Fruit fly (Drosophila melanogaster) whole organism, embryonic: Measurements from ENCODE around the gene MSBP.

Experiments
- Adf1 ChIP-seq: fragments of 200-800 bp; sonication (Bioruptor generic); IDR thresholded peaks from 2 replicates; pipeline ENCODE4 v1.3.6; 2022; ENCODE audit warnings: missing biosample characterization, missing genetic modification characterization
- CG10267 ChIP-seq: fragments of 200-800 bp; sonication (Bioruptor generic); optimal IDR thresholded peaks from 2 replicates; lab custom pipeline; 2018; ENCODE audit warnings: missing biosample characterization, mild to moderate bottlenecking, missing genetic modification characterization, moderate library complexity
- CG11696 ChIP-seq: fragments of 200-800 bp; sonication (Bioruptor generic); IDR thresholded peaks from 2 replicates; pipeline ENCODE4 v1.3.6; 2022; ENCODE audit warnings: missing biosample characterization, missing genetic modification characterization
- CG15514 ChIP-seq: fragments of 200-800 bp; sonication (Bioruptor generic); optimal IDR thresholded peaks from 3 replicates; lab custom pipeline; 2017; ENCODE audit warnings: missing biosample characterization, missing genetic modification characterization, mild to moderate bottlenecking, moderate library complexity, missing genetic modification reagents
- CG1602 ChIP-seq: fragments of 200-800 bp; sonication (Bioruptor generic); optimal IDR thresholded peaks from 3 replicates; lab custom pipeline; 2016; ENCODE audit warnings: missing biosample characterization, missing genetic modification characterization
- CG2678 ChIP-seq: fragments of 200-800 bp; sonication (Bioruptor generic); optimal IDR thresholded peaks from 3 replicates; lab custom pipeline; 2019; ENCODE audit warnings: missing biosample characterization, mild to moderate bottlenecking, missing genetic modification characterization, moderate library complexity
- CG34376 ChIP-seq: fragments of 200-800 bp; sonication (Bioruptor generic); optimal IDR thresholded peaks from 2 replicates; lab custom pipeline; 2018; ENCODE audit warnings: missing biosample characterization, mild to moderate bottlenecking, missing genetic modification characterization
- CG3838 ChIP-seq: fragments of 200-800 bp; sonication (Bioruptor generic); optimal IDR thresholded peaks from 3 replicates; lab custom pipeline; 2016; ENCODE audit warnings: missing biosample characterization, missing genetic modification characterization
- CG4617 ChIP-seq: fragments of 200-800 bp; sonication (Bioruptor generic); optimal IDR thresholded peaks from 3 replicates; lab custom pipeline; 2016; ENCODE audit warnings: missing biosample characterization, missing genetic modification characterization, borderline replicate concordance
- CG6272 ChIP-seq: fragments of 200-800 bp; sonication (Bioruptor generic); IDR thresholded peaks from 2 replicates; pipeline ENCODE4 v1.3.6; 2022; ENCODE audit warnings: missing biosample characterization, missing genetic modification characterization
- CG6654 ChIP-seq: fragments of 200-800 bp; sonication (Bioruptor generic); optimal IDR thresholded peaks from 2 replicates; lab custom pipeline; 2017; ENCODE audit warnings: missing biosample characterization, mild to moderate bottlenecking, missing genetic modification characterization
- CG6689 ChIP-seq: fragments of 200-800 bp; sonication (Bioruptor generic); IDR thresholded peaks from 2 replicates; pipeline ENCODE4 v1.3.6; 2022; ENCODE audit warnings: missing biosample characterization, missing genetic modification characterization
- CG8290 ChIP-seq, 3 experiments: fragments of 200-800 bp; sonication (Bioruptor generic); optimal IDR thresholded peaks; 2 replicates each; lab custom pipeline; 2016 to 2019; ENCODE audit warnings: missing biosample characterization in 3 of 3, missing genetic modification characterization in 3 of 3, mild to moderate bottlenecking in 2 of 3, moderate library complexity in 1 of 3
- CG9437 ChIP-seq: fragments of 200-800 bp; sonication (Bioruptor generic); optimal IDR thresholded peaks from 2 replicates; lab custom pipeline; 2018; ENCODE audit warnings: missing biosample characterization, mild to moderate bottlenecking, missing genetic modification characterization
- CG9727 ChIP-seq: fragments of 200-800 bp; sonication (Bioruptor generic); optimal IDR thresholded peaks from 3 replicates; lab custom pipeline; 2017; ENCODE audit warnings: missing biosample characterization, mild to moderate bottlenecking, missing genetic modification characterization
- CG9797 ChIP-seq: fragments of 200-800 bp; sonication (Bioruptor generic); optimal IDR thresholded peaks from 3 replicates; lab custom pipeline; 2018; ENCODE audit warnings: missing biosample characterization, mild to moderate bottlenecking, missing genetic modification characterization
- CrebB ChIP-seq: fragments of 200-800 bp; sonication (Bioruptor generic); optimal IDR thresholded peaks from 3 replicates; lab custom pipeline; 2018; ENCODE audit warnings: missing biosample characterization, mild to moderate bottlenecking, missing genetic modification characterization
- Dbx ChIP-seq: fragments of 200-800 bp; sonication (Bioruptor generic); IDR thresholded peaks from 3 replicates; pipeline ENCODE4 v1.3.6; 2022; ENCODE audit warnings: missing biosample characterization, missing genetic modification characterization
- Dip3 ChIP-seq: fragments of 200-800 bp; sonication (Bioruptor generic); optimal IDR thresholded peaks from 3 replicates; lab custom pipeline; 2016; ENCODE audit warnings: missing biosample characterization, missing genetic modification characterization
- Eip74EF ChIP-seq, 2 experiments: fragments of 200-800 bp in 1 of 2; fragments of >200 bp in 1 of 2; sonication (Bioruptor generic) in 1 of 2; optimal IDR thresholded peaks; 2 replicates each; lab custom pipeline; 2017 to 2019; ENCODE audit warnings: missing biosample characterization in 2 of 2, missing genetic modification characterization in 2 of 2, mild to moderate bottlenecking in 1 of 2, moderate library complexity in 1 of 2
- Fer3 ChIP-seq: fragments of 200-800 bp; sonication (Bioruptor generic); optimal IDR thresholded peaks from 2 replicates; lab custom pipeline; 2018; ENCODE audit warnings: missing biosample characterization, mild to moderate bottlenecking, missing genetic modification characterization, moderate library complexity
- HmgD ChIP-seq: fragments of 200-800 bp; sonication (Bioruptor generic); optimal IDR thresholded peaks from 3 replicates; lab custom pipeline; 2016; ENCODE audit warnings: missing biosample characterization, missing genetic modification characterization
- Hr78 ChIP-seq, 2 experiments: fragments of 200-800 bp in 1 of 2; fragments of >200 bp in 1 of 2; sonication (Bioruptor generic) in 1 of 2; optimal IDR thresholded peaks; 2 replicates each; lab custom pipeline; 2017 to 2019; ENCODE audit warnings: missing biosample characterization in 2 of 2, missing genetic modification characterization in 2 of 2, mild to moderate bottlenecking in 1 of 2, moderate library complexity in 1 of 2
- Jarid2 ChIP-seq: fragments of 200-800 bp; sonication (Bioruptor generic); optimal IDR thresholded peaks from 3 replicates; lab custom pipeline; 2017; ENCODE audit warnings: mild to moderate bottlenecking, missing biosample characterization, missing genetic modification reagents, missing genetic modification characterization
- NC2α ChIP-seq: fragments of 200-800 bp; sonication (Bioruptor generic); optimal IDR thresholded peaks from 2 replicates; lab custom pipeline; 2016; ENCODE audit warnings: missing biosample characterization, missing genetic modification characterization
- Nf-YB ChIP-seq: fragments of 200-800 bp; sonication (Bioruptor generic); optimal IDR thresholded peaks from 3 replicates; lab custom pipeline; 2019; ENCODE audit warnings: missing biosample characterization, mild to moderate bottlenecking, missing genetic modification characterization, moderate library complexity
- Scr ChIP-seq: fragments of 200-800 bp; sonication (Bioruptor generic); IDR thresholded peaks from 2 replicates; pipeline ENCODE4 v1.3.6; 2022; ENCODE audit warnings: missing biosample characterization, missing genetic modification characterization; ENCODE audit not compliant: partially characterized antibody
- Sin3A ChIP-seq: fragments of >200 bp; optimal IDR thresholded peaks from 2 replicates; lab custom pipeline; 2018
- Usf ChIP-seq: fragments of 200-800 bp; sonication (Bioruptor generic); optimal IDR thresholded peaks from 2 replicates; lab custom pipeline; 2017; ENCODE audit warnings: missing genotype, missing biosample characterization, missing genetic modification characterization
- abd-A ChIP-seq: fragments of 200-800 bp; sonication (Bioruptor generic); optimal IDR thresholded peaks from 3 replicates; lab custom pipeline; 2019; ENCODE audit warnings: missing biosample characterization, mild to moderate bottlenecking, missing genetic modification characterization, moderate library complexity
- aop ChIP-seq: fragments of 200-800 bp; sonication (Bioruptor generic); IDR thresholded peaks from 2 replicates; pipeline ENCODE4 v1.3.6; 2022; ENCODE audit warnings: missing biosample characterization, missing genetic modification characterization
- bowl ChIP-seq: fragments of 200-800 bp; sonication (Bioruptor generic); IDR thresholded peaks from 2 replicates; pipeline ENCODE4 v1.3.6; 2022; ENCODE audit warnings: missing biosample characterization, missing genetic modification characterization
- dm ChIP-seq: fragments of 200-800 bp; sonication (Bioruptor generic); optimal IDR thresholded peaks from 3 replicates; lab custom pipeline; 2016; ENCODE audit warnings: missing biosample characterization, missing genetic modification characterization
- dpn ChIP-seq, 2 experiments: fragments of 200-800 bp; sonication (Bioruptor generic); optimal IDR thresholded peaks; 3 replicates each; lab custom pipeline; 2016; ENCODE audit warnings: missing biosample characterization in 2 of 2, missing genetic modification characterization in 2 of 2
- ems ChIP-seq: fragments of 200-800 bp; sonication (Bioruptor generic); optimal IDR thresholded peaks from 3 replicates; lab custom pipeline; 2016; ENCODE audit warnings: missing biosample characterization, missing genetic modification characterization
- exex ChIP-seq: fragments of 200-800 bp; sonication (Bioruptor generic); optimal IDR thresholded peaks from 4 replicates; lab custom pipeline; 2018; ENCODE audit warnings: missing biosample characterization, mild to moderate bottlenecking, missing genetic modification characterization, moderate library complexity
- klu ChIP-seq: fragments of 200-800 bp; sonication (Bioruptor generic); IDR thresholded peaks from 2 replicates; pipeline ENCODE4 v1.3.6; 2022; ENCODE audit warnings: missing biosample characterization, missing genetic modification characterization
- mirr ChIP-seq: fragments of 200-800 bp; sonication (Bioruptor generic); optimal IDR thresholded peaks from 3 replicates; lab custom pipeline; 2018; ENCODE audit warnings: missing biosample characterization, mild to moderate bottlenecking, missing genetic modification characterization
- nerfin-2 ChIP-seq: fragments of 200-800 bp; sonication (Bioruptor generic); IDR thresholded peaks from 2 replicates; pipeline ENCODE4 v1.3.6; 2022; ENCODE audit warnings: missing biosample characterization, missing genetic modification characterization; ENCODE audit not compliant: partially characterized antibody
- nmo ChIP-seq: fragments of 200-800 bp; sonication (Bioruptor generic); optimal IDR thresholded peaks from 2 replicates; lab custom pipeline; 2018; ENCODE audit warnings: missing biosample characterization, mild to moderate bottlenecking, missing genetic modification characterization, moderate library complexity
- row ChIP-seq: fragments of 200-800 bp; sonication (Bioruptor generic); IDR thresholded peaks from 3 replicates; pipeline ENCODE4 v1.3.6; 2022; ENCODE audit warnings: missing biosample characterization, missing genetic modification characterization
- schlank ChIP-seq: fragments of 200-800 bp; sonication (Bioruptor generic); optimal IDR thresholded peaks from 2 replicates; lab custom pipeline; 2018; ENCODE audit warnings: missing biosample characterization, mild to moderate bottlenecking, missing genetic modification characterization
- scrt ChIP-seq: fragments of 200-800 bp; sonication (Bioruptor generic); optimal IDR thresholded peaks from 2 replicates; lab custom pipeline; 2018; ENCODE audit warnings: missing biosample characterization, mild to moderate bottlenecking, missing genetic modification characterization, moderate library complexity
- stwl ChIP-seq: fragments of 200-800 bp; sonication (Bioruptor generic); optimal IDR thresholded peaks from 3 replicates; lab custom pipeline; 2018; ENCODE audit warnings: missing biosample characterization, mild to moderate bottlenecking, missing genetic modification characterization, moderate library complexity
- trh ChIP-seq: fragments of 200-800 bp; sonication (Bioruptor generic); optimal IDR thresholded peaks from 2 replicates; lab custom pipeline; 2016; ENCODE audit warnings: missing biosample characterization, missing genetic modification characterization
- unc-4 ChIP-seq: fragments of 200-800 bp; sonication (Bioruptor generic); IDR thresholded peaks from 2 replicates; pipeline ENCODE4 v1.3.6; 2022; ENCODE audit warnings: missing biosample characterization, missing genetic modification characterization; ENCODE audit not compliant: partially characterized antibody
- vfl ChIP-seq: fragments of 200-800 bp; sonication (Bioruptor generic); optimal IDR thresholded peaks from 2 replicates; lab custom pipeline; 2016; ENCODE audit warnings: missing biosample characterization, missing genetic modification characterization

MSBP gene

dm6 chrX:15891606-15892345 lies 1.9 kb upstream of the MSBP start, which contains the start of gene shi (continued):
- TF ChIP-seq CG4617 (GFP tag; lab: Kevin White, UChicago) (peak; percentile 3), Fer3 (peak; percentile 9), row (peak; percentile 67), CG6654 (GFP tag; lab: Kevin White, UChicago) (no peak), Sin3A (lab: Kevin White, UChicago) (peak; percentile 52), dm (GFP tag; lab: Kevin White, UChicago) (peak; percentile 26), CG34376 (GFP tag; lab: Kevin White, UChicago) (peak; percentile 80), CG8290 (GFP tag; optimal IDR thresholded peaks at IDR 0.05; lab: Kevin White, UChicago) (peak; percentile 48), CG8290 (tag; optimal IDR thresholded peaks at IDR 0.05; lab: Kevin White, UChicago) (peak in 1 of 2 experiments; percentile 75), dpn (GFP tag; optimal IDR thresholded peaks at IDR 0.05; lab: Kevin White, UChicago) (peak; percentile 23 to 35), stwl (tag; lab: Kevin White, UChicago) (peak; percentile 89), CG10267 (peak; percentile 70), scrt (GFP tag; lab: Kevin White, UChicago) (peak; percentile 13), bowl (GFP tag; lab: Robert Waterston, UW) (no peak), Hr78 (GFP tag; optimal IDR thresholded peaks at IDR 0.05; lab: Kevin White, UChicago) (peak in 1 of 2 experiments; percentile 100), Dbx (GFP tag; lab: Robert Waterston, UW) (peak; percentile 61; the same call in 2 of the 3 replicates), NC2α (GFP tag; lab: Kevin White, UChicago) (no peak)
- TF ChIP-seq, all 482 proteins: peak for 137

- TF ChIP-seq CG6689 (GFP tag; lab: Robert Waterston, UW), result no peak
- no peak for TF ChIP-seq aop (GFP tag; lab: Robert Waterston, UW)
- no peak for TF ChIP-seq CrebB (tag; lab: Kevin White, UChicago)
- TF ChIP-seq trh (GFP tag; lab: Kevin White, UChicago), result no peak
- TF ChIP-seq nerfin-2, result no peak
- TF ChIP-seq exex, result peak; percentile 89
- no peak for TF ChIP-seq Usf
- no peak for TF ChIP-seq Dip3 (GFP tag; lab: Kevin White, UChicago)
- TF ChIP-seq mirr (GFP tag; lab: Kevin White, UChicago), result peak; percentile 60
- no peak for TF ChIP-seq schlank (tag; lab: Kevin White, UChicago)
- no peak for TF ChIP-seq unc-4 (GFP tag; lab: Robert Waterston, UW)
- TF ChIP-seq CG2678, result no peak
These were observed 1.1 kb downstream of the MSBP start for dm6 chrX:15888763-15889162.

- TF ChIP-seq Nf-YB, result no peak
- no peak for TF ChIP-seq CG6272
- TF ChIP-seq nmo (GFP tag; lab: Kevin White, UChicago), result peak; percentile 39
- TF ChIP-seq abd-A (tag; lab: Kevin White, UChicago), result no peak
- TF ChIP-seq HmgD (GFP tag; lab: Kevin White, UChicago), result peak; percentile 10
- TF ChIP-seq CG3838 (GFP tag; lab: Kevin White, UChicago), result no peak
- TF ChIP-seq Dip3 (GFP tag; lab: Kevin White, UChicago), result no peak
- no peak for TF ChIP-seq klu
- TF ChIP-seq CG11696 (GFP tag; lab: Robert Waterston, UW), result no peak
- TF ChIP-seq CG15514 (GFP tag; lab: Kevin White, UChicago), result peak; percentile 80
- TF ChIP-seq Adf1 (GFP tag; lab: Robert Waterston, UW), result no peak
- TF ChIP-seq Eip74EF (GFP tag; optimal IDR thresholded peaks at IDR 0.05; lab: Kevin White, UChicago), result no peak
- no peak for TF ChIP-seq vfl (GFP tag; lab: Kevin White, UChicago)
- no peak for TF ChIP-seq CG9727 (GFP tag; lab: Kevin White, UChicago)
- no peak for TF ChIP-seq CG9437
- TF ChIP-seq Jarid2, result no peak
- TF ChIP-seq CG1602 (GFP tag; lab: Kevin White, UChicago), result no peak
- TF ChIP-seq Scr (GFP tag; lab: Robert Waterston, UW), result peak; percentile 63
- peak; percentile 38 for TF ChIP-seq CG9797
- no peak for TF ChIP-seq ems
These were observed 2.7 kb downstream of the MSBP start, which contains the start of gene tay for dm6 chrX:15887247-15887616. Gene tay (minus strand): TSS chrX:15887311.
